Fruit fly (Drosophila melanogaster): ENCODE results near the gene Hn.
A peak's percentile ranks its signal among the peaks of the same experiment; 100 is the strongest.

Gene Hn

dm6 chr3L:7787788-7788406, 27.6 kb downstream of the Hn start:
- TF ChIP-seq CG5204 (GFP tag; optimal IDR thresholded peaks at IDR 0.05) (no peak), Mnt (GFP tag; optimal IDR thresholded peaks at IDR 0.05) (no peak), kay (GFP tag; ENCODE audit: borderline replicate concordance) (no peak), pad (GFP tag; optimal IDR thresholded peaks at IDR 0.05) (no peak), Crg-1 (GFP tag; optimal IDR thresholded peaks at IDR 0.05) (no peak), tj (GFP tag; optimal IDR thresholded peaks at IDR 0.05) (peak; percentile 55)

dm6 chr3L:7790224-7790623, 30.0 kb downstream of the Hn start:
- peak; percentile 82 for TF ChIP-seq CG12768 (GFP tag; optimal IDR thresholded peaks at IDR 0.05)
- TF ChIP-seq pad (GFP tag; optimal IDR thresholded peaks at IDR 0.05): peak; percentile 27
- TF ChIP-seq CG7101 (tag; optimal IDR thresholded peaks at IDR 0.05): peak; percentile 9
- no peak for TF ChIP-seq Clk (GFP tag; optimal IDR thresholded peaks at IDR 0.05)
- peak; percentile 77 for TF ChIP-seq cic (GFP tag; optimal IDR thresholded peaks at IDR 0.05)

dm6 chr3L:7792249-7792648, 32.0 kb downstream of the Hn start:
- TF ChIP-seq cic (GFP tag; optimal IDR thresholded peaks at IDR 0.05) (no peak), kay (GFP tag; ENCODE audit: borderline replicate concordance) (peak; percentile 23), CG5204 (GFP tag; optimal IDR thresholded peaks at IDR 0.05) (no peak), CG1620 (GFP tag; optimal IDR thresholded peaks at IDR 0.05) (no peak), bab1 (GFP tag; optimal IDR thresholded peaks at IDR 0.05) (no peak), pad (GFP tag; optimal IDR thresholded peaks at IDR 0.05) (no peak), CG12768 (GFP tag; optimal IDR thresholded peaks at IDR 0.05) (no peak), tj (GFP tag; optimal IDR thresholded peaks at IDR 0.05) (peak; percentile 69), ovo (GFP tag; optimal IDR thresholded peaks at IDR 0.05) (no peak), Clk (GFP tag; optimal IDR thresholded peaks at IDR 0.05) (no peak), Hr96 (GFP tag; optimal IDR thresholded peaks at IDR 0.05) (no peak), toe (GFP tag; optimal IDR thresholded peaks at IDR 0.05) (no peak), Mnt (GFP tag; optimal IDR thresholded peaks at IDR 0.05) (no peak), CG7045 (GFP tag; optimal IDR thresholded peaks at IDR 0.05) (no peak), CG14711 (tag; optimal IDR thresholded peaks at IDR 0.05) (peak; percentile 44), cnc (optimal IDR thresholded peaks at IDR 0.05) (no peak)

- no peak for TF ChIP-seq Clk (GFP tag; optimal IDR thresholded peaks at IDR 0.05)
- TF ChIP-seq cic (GFP tag; optimal IDR thresholded peaks at IDR 0.05): peak; percentile 77
- peak; percentile 56 for TF ChIP-seq kay (GFP tag; ENCODE audit: borderline replicate concordance)
These were observed 32.5 kb downstream of the Hn start for dm6 chr3L:7792775-7793174.

- peak; percentile 58 for TF ChIP-seq kay (GFP tag; ENCODE audit: borderline replicate concordance)
- TF ChIP-seq cic (GFP tag; optimal IDR thresholded peaks at IDR 0.05): peak; percentile 51
- TF ChIP-seq bab1 (GFP tag; optimal IDR thresholded peaks at IDR 0.05): no peak
These were observed 41.1 kb downstream of the Hn start for dm6 chr3L:7801308-7801893.

dm6 chr3L:7804406-7805327, 44.4 kb downstream of the Hn start:
- TF ChIP-seq CG1620 (GFP tag; optimal IDR thresholded peaks at IDR 0.05): no peak
- TF ChIP-seq kay (GFP tag; ENCODE audit: borderline replicate concordance): peak; percentile 73
- TF ChIP-seq tj (GFP tag; optimal IDR thresholded peaks at IDR 0.05): peak; percentile 18

- TF ChIP-seq tj (GFP tag; optimal IDR thresholded peaks at IDR 0.05) (peak; percentile 47), CG1620 (GFP tag; optimal IDR thresholded peaks at IDR 0.05) (no peak), CG14711 (tag; optimal IDR thresholded peaks at IDR 0.05) (no peak), CG7045 (GFP tag; optimal IDR thresholded peaks at IDR 0.05) (no peak), Mnt (GFP tag; optimal IDR thresholded peaks at IDR 0.05) (peak; percentile 71), pad (GFP tag; optimal IDR thresholded peaks at IDR 0.05) (no peak), cic (GFP tag; optimal IDR thresholded peaks at IDR 0.05) (peak; percentile 32), kay (GFP tag; ENCODE audit: borderline replicate concordance) (peak; percentile 92), CG12768 (GFP tag; optimal IDR thresholded peaks at IDR 0.05) (no peak)
These were observed 45.1 kb downstream of the Hn start for dm6 chr3L:7805336-7805803.
